Worm (Caenorhabditis elegans) whole organism, young adult: ENCODE results near the gene gtf-2E2.

Source experiments
- F23B12.7 ChIP-seq: sonication (generic microtip); optimal IDR thresholded peaks from 2 replicates; lab custom pipeline; 2017; ENCODE audit warnings: missing genetic modification characterization, mild to moderate bottlenecking, missing compliant biosample characterization, antibody characterized with exemption, moderate library complexity; ENCODE audit not compliant: insufficient read depth
- F52B5.7 ChIP-seq: sonication (generic microtip); optimal IDR thresholded peaks from 2 replicates; lab custom pipeline; 2016; ENCODE audit warnings: mild to moderate bottlenecking, missing genetic modification characterization, missing compliant biosample characterization
- T26A5.8 ChIP-seq: sonication (generic microtip); optimal IDR thresholded peaks from 2 replicates; lab custom pipeline; 2016; ENCODE audit warnings: missing genetic modification characterization, missing compliant biosample characterization
- Y67H2A.10 ChIP-seq: fragments of 200-800 bp; sonication (Bioruptor generic); conservative IDR thresholded peaks from 2 replicates; pipeline ENCODE4 v1.3.6; 2022; ENCODE audit warnings: missing genetic modification reagents, missing genetic modification characterization, missing compliant biosample characterization
- ama-1 ChIP-seq, 3 experiments: fragments of 150-350 bp in 1 of 3; sonication (generic microtip) in 2 of 3; optimal IDR thresholded peaks; 2 replicates each; lab custom pipeline; 2014 to 2018; ENCODE audit warnings: missing biosample characterization in 2 of 3, missing genetic modification characterization in 2 of 3, missing genetic modification reagents in 2 of 3
- atf-7 ChIP-seq: sonication (generic microtip); optimal IDR thresholded peaks from 2 replicates; lab custom pipeline; 2017; ENCODE audit warnings: mild to moderate bottlenecking, missing genetic modification characterization, missing compliant biosample characterization
- attf-3 ChIP-seq: fragments of 200-800 bp; sonication (Bioruptor generic); conservative IDR thresholded peaks from 2 replicates; pipeline ENCODE4 v1.3.6; 2022; ENCODE audit warnings: missing genetic modification reagents, missing genetic modification characterization, missing compliant biosample characterization
- hlh-12 ChIP-seq: sonication (generic microtip); optimal IDR thresholded peaks from 2 replicates; lab custom pipeline; 2016; ENCODE audit warnings: missing genetic modification characterization, missing compliant biosample characterization
- lin-35 ChIP-seq, 3 experiments: fragments of 150-350 bp in 2 of 3; sonication (generic microtip) in 1 of 3; optimal IDR thresholded peaks; 2 replicates each; lab custom pipeline; 2014 to 2018; ENCODE audit warnings: missing biosample characterization in 3 of 3, missing genetic modification characterization in 3 of 3, missing genetic modification reagents in 3 of 3
- madf-10 ChIP-seq: sonication (generic microtip); optimal IDR thresholded peaks from 2 replicates; lab custom pipeline; 2016; ENCODE audit warnings: mild to moderate bottlenecking, missing genetic modification characterization, missing compliant biosample characterization
- nfya-1 ChIP-seq: sonication (generic microtip); optimal IDR thresholded peaks from 2 replicates; lab custom pipeline; 2017; ENCODE audit warnings: antibody characterized with exemption, missing compliant biosample characterization, missing genetic modification characterization, borderline replicate concordance; ENCODE audit not compliant: insufficient read depth
- nhr-27 ChIP-seq: fragments of 200-800 bp; sonication (Bioruptor generic); optimal IDR thresholded peaks from 2 replicates; lab custom pipeline; 2018; ENCODE audit warnings: mild to moderate bottlenecking, missing genetic modification characterization, moderate library complexity, missing compliant biosample characterization
- pha-4 ChIP-seq: fragments of 150-350 bp; sonication (generic microtip); optimal IDR thresholded peaks from 2 replicates; lab custom pipeline; 2014; ENCODE audit warnings: missing biosample characterization, missing genetic modification reagents, missing genetic modification characterization
- tlf-1 ChIP-seq: fragments of 200-800 bp; sonication (Bioruptor generic); optimal IDR thresholded peaks from 2 replicates; lab custom pipeline; 2018; ENCODE audit warnings: mild to moderate bottlenecking, missing genetic modification characterization, missing compliant biosample characterization

ce11 chrII:11537606-11538016, 4.7 kb downstream of the gtf-2E2 start:
- no peak for TF ChIP-seq hlh-12 (tag; lab: Kevin White, UChicago)
- TF ChIP-seq F52B5.7 (tag; lab: Kevin White, UChicago): no peak
- no peak for TF ChIP-seq lin-35 (GFP tag; optimal IDR thresholded peaks at IDR 0.05; lab: Kevin White, UChicago)
- no peak for TF ChIP-seq atf-7 (tag; lab: Kevin White, UChicago)
- TF ChIP-seq F23B12.7 (tag; lab: Kevin White, UChicago): no peak
- TF ChIP-seq pha-4 (tag; lab: Kevin White, UChicago): no peak
- TF ChIP-seq nfya-1 (tag; lab: Kevin White, UChicago): no peak
- no peak for TF ChIP-seq attf-3 (GFP tag; lab: Robert Waterston, UW)
- no peak for TF ChIP-seq nhr-27 (tag; lab: Kevin White, UChicago)
- no peak for TF ChIP-seq ama-1 (optimal IDR thresholded peaks at IDR 0.05; lab: Kevin White, UChicago)
- TF ChIP-seq ama-1 (GFP tag; optimal IDR thresholded peaks at IDR 0.05; lab: Kevin White, UChicago): no peak
- no peak for TF ChIP-seq T26A5.8
- TF ChIP-seq tlf-1: no peak
- TF ChIP-seq Y67H2A.10 (GFP tag; lab: Robert Waterston, UW): no peak
- no peak for TF ChIP-seq madf-10 (tag; lab: Kevin White, UChicago)
